Worm (Caenorhabditis elegans) whole organism, mixed stage, embryonic: Measurements from ENCODE around the gene Y48A6B.3.

Experiments used
- hlh-1 ChIP-seq: fragments of 150-350 bp; optimal IDR thresholded peaks from 2 replicates; lab custom pipeline; 2014; ENCODE audit warnings: missing biosample characterization, missing genetic modification reagents, missing genetic modification characterization
- lsy-2 ChIP-seq: fragments of 150-350 bp; optimal IDR thresholded peaks from 2 replicates; lab custom pipeline; 2014; ENCODE audit warnings: missing biosample characterization, missing genetic modification characterization
- mab-5 ChIP-seq: fragments of 150-350 bp; optimal IDR thresholded peaks from 2 replicates; lab custom pipeline; 2014; ENCODE audit warnings: missing biosample characterization, missing genetic modification characterization
- nhr-237 ChIP-seq: fragments of 150-350 bp; optimal IDR thresholded peaks from 2 replicates; lab custom pipeline; 2014; ENCODE audit warnings: missing biosample characterization, missing genetic modification characterization
- nhr-28 ChIP-seq: fragments of 150-350 bp; optimal IDR thresholded peaks from 2 replicates; lab custom pipeline; 2014; ENCODE audit warnings: missing biosample characterization, missing genetic modification characterization
- pha-4 ChIP-seq: fragments of 150-350 bp; optimal IDR thresholded peaks from 2 replicates; lab custom pipeline; 2018; ENCODE audit warnings: missing biosample characterization, missing genetic modification reagents, missing genetic modification characterization
- sptf-1 ChIP-seq: sonication (generic microtip); optimal IDR thresholded peaks from 2 replicates; lab custom pipeline; 2017; ENCODE audit warnings: mild to moderate bottlenecking, missing genetic modification characterization, moderate library complexity, missing compliant biosample characterization
- unc-62 ChIP-seq: fragments of 150-350 bp; optimal IDR thresholded peaks from 2 replicates; lab custom pipeline; 2014; ENCODE audit warnings: missing biosample characterization, missing genetic modification reagents, missing genetic modification characterization

DNA sequence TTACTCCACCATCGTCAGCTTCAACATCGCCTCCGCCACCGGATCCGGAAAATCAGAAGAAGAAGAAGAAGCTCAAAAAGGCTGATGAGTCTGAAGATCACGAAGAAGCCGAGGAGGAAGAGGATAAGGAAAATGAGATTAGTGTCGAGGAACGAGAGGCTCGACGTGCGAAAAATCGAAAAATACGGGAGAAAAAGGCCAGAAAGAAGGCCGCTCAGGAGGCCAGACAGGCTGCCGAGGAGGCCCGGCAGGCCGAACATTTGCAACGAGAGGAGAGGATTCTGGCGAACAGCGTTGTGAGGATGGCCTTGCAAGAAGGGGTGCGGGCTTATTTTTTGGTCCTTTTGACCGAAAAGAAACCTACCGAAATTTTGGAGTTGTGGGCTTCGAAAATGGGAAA, 37.2 kb downstream of the Y48A6B.3 start:
- TF ChIP-seq nhr-237 (no peak), unc-62 (GFP tag; lab: Kevin White, UChicago) (no peak), lsy-2 (tag; lab: Kevin White, UChicago) (no peak), sptf-1 (no peak), nhr-28 (tag; lab: Kevin White, UChicago) (no peak), hlh-1 (tag; lab: Kevin White, UChicago) (no peak), mab-5 (tag; lab: Kevin White, UChicago) (no peak), pha-4 (tag; lab: Kevin White, UChicago) (no peak)
